Worm (Caenorhabditis elegans): Measurements from ENCODE around the gene ZK899.1.
"Not testable (repeated sequence)": the region's sequence is repeated elsewhere in the genome, so short reads cannot be mapped to it uniquely, and the experiment has no call there.

ZK899.1 gene

DNA sequence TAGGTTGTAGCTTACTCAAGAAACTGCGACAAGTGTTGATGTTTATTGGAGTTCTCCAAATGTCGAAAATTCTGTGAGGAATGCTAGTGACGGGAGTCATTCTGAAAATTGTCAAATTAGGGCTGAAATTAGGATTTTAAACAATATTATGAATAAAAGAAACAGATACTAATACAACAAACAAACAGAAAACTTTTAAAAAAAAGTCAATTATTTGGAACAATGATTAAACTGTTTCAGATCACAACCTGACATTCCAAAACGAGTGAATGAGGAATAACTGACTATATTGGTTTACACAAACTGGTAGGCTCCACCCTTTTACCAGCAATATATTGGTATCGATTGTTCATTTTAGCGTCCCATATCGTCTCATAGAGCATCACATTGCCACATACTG is 14.4 kb downstream of the ZK899.1 start, which contains the start of gene ZK899.5:
Gene ZK899.5 (minus strand): TSS at position 101 of the 400 bp plus-strand sequence.
- TF ChIP-seq nhr-12 (tag; optimal IDR thresholded peaks at IDR 0.05); ama-1 (optimal IDR thresholded peaks at IDR 0.05); nhr-21 (tag; optimal IDR thresholded peaks at IDR 0.05): not testable (repeated sequence)

DNA sequence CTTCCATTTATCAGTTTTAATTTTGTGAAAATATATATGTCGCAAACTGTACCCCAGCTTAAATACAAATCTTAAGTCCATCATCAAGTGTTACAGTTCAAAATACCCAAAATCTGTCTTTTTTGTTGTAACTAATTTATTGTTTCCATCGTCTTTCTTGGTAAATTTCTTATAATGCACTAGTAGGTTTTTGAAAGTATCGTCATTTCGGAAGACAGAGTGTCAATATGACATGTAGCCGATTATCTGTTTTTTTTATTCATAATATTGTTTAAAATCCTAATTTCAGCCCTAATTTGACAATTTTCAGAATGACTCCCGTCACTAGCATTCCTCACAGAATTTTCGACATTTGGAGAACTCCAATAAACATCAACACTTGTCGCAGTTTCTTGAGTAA is 16.6 kb downstream of the ZK899.1 start, which contains the start of gene ZK899.6:
Gene ZK899.6 (plus strand): TSS at position 301 of the 400 bp plus-strand sequence.
- TF ChIP-seq alr-1 (tag; optimal IDR thresholded peaks at IDR 0.05); ceh-16 (tag; optimal IDR thresholded peaks at IDR 0.05); Y55F3AM.14 (GFP tag; optimal IDR thresholded peaks at IDR 0.05): not testable (repeated sequence)

DNA sequence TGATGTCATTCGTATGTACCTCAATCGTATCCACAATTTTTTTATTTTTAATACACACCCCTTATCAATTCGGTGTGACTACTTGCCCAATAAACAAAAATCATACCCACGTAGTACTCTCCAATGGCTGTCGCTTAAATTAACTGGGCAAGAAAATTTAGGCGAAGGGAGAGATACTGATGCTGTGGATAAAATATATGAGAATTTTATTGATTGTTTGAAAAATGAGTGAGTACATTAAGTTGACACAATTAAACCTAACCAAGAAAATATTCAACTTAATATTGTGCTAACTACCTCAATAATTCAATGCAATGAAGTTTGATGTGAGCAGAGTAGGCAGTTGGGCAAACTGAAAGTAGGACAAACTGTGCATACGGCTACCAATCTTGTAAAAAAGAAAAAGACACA is 19.3 kb downstream of the ZK899.1 start:
- TF ChIP-seq elt-3 (tag; optimal IDR thresholded peaks at IDR 0.05) (peak; percentile 86), nhr-10 (tag; optimal IDR thresholded peaks at IDR 0.05) (peak; percentile 99), blmp-1 (tag; optimal IDR thresholded peaks at IDR 0.05; ENCODE audit: insufficient read depth) (peak; percentile 93), ceh-16 (tag; optimal IDR thresholded peaks at IDR 0.05) (peak; percentile 95), nhr-23 (tag; optimal IDR thresholded peaks at IDR 0.05) (no peak), unc-62 (GFP tag; optimal IDR thresholded peaks at IDR 0.05) (peak; percentile 97), ceh-82 (tag; optimal IDR thresholded peaks at IDR 0.05) (peak; percentile 96), peb-1 (tag; optimal IDR thresholded peaks at IDR 0.05) (peak; percentile 48), alr-1 (tag; optimal IDR thresholded peaks at IDR 0.05) (peak; percentile 39), Y55F3AM.14 (GFP tag; optimal IDR thresholded peaks at IDR 0.05) (peak; percentile 96), ztf-4 (tag; optimal IDR thresholded peaks at IDR 0.05) (peak; percentile 98), F13H6.1 (tag; optimal IDR thresholded peaks at IDR 0.05) (peak; percentile 99), sma-3 (GFP tag; optimal IDR thresholded peaks at IDR 0.05) (peak; percentile 99), skn-1 (tag; optimal IDR thresholded peaks at IDR 0.05) (peak; percentile 97), nhr-25 (tag; optimal IDR thresholded peaks at IDR 0.05) (peak; percentile 99), lsy-2 (tag; optimal IDR thresholded peaks at IDR 0.05) (peak; percentile 96 to 98), mab-5 (tag; optimal IDR thresholded peaks at IDR 0.05) (peak; percentile 98), nhr-11 (tag; optimal IDR thresholded peaks at IDR 0.05) (peak; percentile 85), ztf-11 (tag; optimal IDR thresholded peaks at IDR 0.05) (peak; percentile 86), gmeb-1 (tag; optimal IDR thresholded peaks at IDR 0.05) (peak; percentile 95), ama-1 (optimal IDR thresholded peaks at IDR 0.05) (no peak), unc-55 (GFP tag; optimal IDR thresholded peaks at IDR 0.05) (peak; percentile 100), nhr-21 (tag; optimal IDR thresholded peaks at IDR 0.05) (peak; percentile 100), aly-2 (tag; optimal IDR thresholded peaks at IDR 0.05) (peak; percentile 98), sma-9 (GFP tag; optimal IDR thresholded peaks at IDR 0.05) (peak; percentile 99), sma-9 (tag; optimal IDR thresholded peaks at IDR 0.05) (no peak), lin-13 (GFP tag; optimal IDR thresholded peaks at IDR 0.05) (peak; percentile 99), crh-2 (tag; optimal IDR thresholded peaks at IDR 0.05) (peak; percentile 100), snpc-4 (tag; optimal IDR thresholded peaks at IDR 0.05) (peak; percentile 90), nhr-77 (tag; optimal IDR thresholded peaks at IDR 0.05) (peak; percentile 100), nhr-6 (tag; optimal IDR thresholded peaks at IDR 0.05) (peak; percentile 99), nhr-129 (tag; optimal IDR thresholded peaks at IDR 0.05) (peak; percentile 100), C34F6.9 (tag; optimal IDR thresholded peaks at IDR 0.05) (peak; percentile 99), nhr-237 (tag; optimal IDR thresholded peaks at IDR 0.05) (peak; percentile 100), lin-39 (tag; optimal IDR thresholded peaks at IDR 0.05) (peak; percentile 99), unc-39 (tag; optimal IDR thresholded peaks at IDR 0.05) (peak; percentile 88), zag-1 (tag; optimal IDR thresholded peaks at IDR 0.05) (peak; percentile 99), egl-27 (tag; optimal IDR thresholded peaks at IDR 0.05) (peak; percentile 99), mdl-1 (tag; optimal IDR thresholded peaks at IDR 0.05) (peak; percentile 88 to 95), dmd-4 (tag; optimal IDR thresholded peaks at IDR 0.05) (peak; percentile 86), fos-1 (tag; optimal IDR thresholded peaks at IDR 0.05) (peak; percentile 100), ZK546.5 (tag; optimal IDR thresholded peaks at IDR 0.05) (peak; percentile 84), elt-1 (tag; optimal IDR thresholded peaks at IDR 0.05) (no peak), sem-4 (tag; optimal IDR thresholded peaks at IDR 0.05) (peak; percentile 98), ztf-1 (GFP tag; conservative IDR thresholded peaks at IDR 0.05) (no peak), R02D3.7 (tag; optimal IDR thresholded peaks at IDR 0.05) (peak; percentile 82), lin-11 (tag; optimal IDR thresholded peaks at IDR 0.05) (peak; percentile 63), nhr-12 (tag; optimal IDR thresholded peaks at IDR 0.05) (peak; percentile 82), mbf-1 (tag; optimal IDR thresholded peaks at IDR 0.05) (peak; percentile 79)
